Worm (Caenorhabditis elegans) whole organism, late embryonic: Measurements from ENCODE around the gene srh-24.

Source experiments
- Y22D7AL.16 ChIP-seq: sonication (generic microtip); optimal IDR thresholded peaks from 2 replicates; lab custom pipeline; 2016; ENCODE audit warnings: missing genetic modification characterization, missing compliant biosample characterization
- ceh-18 ChIP-seq: sonication (generic microtip); optimal IDR thresholded peaks from 2 replicates; lab custom pipeline; 2016; ENCODE audit warnings: missing genetic modification characterization, missing compliant biosample characterization
- elt-2 ChIP-seq: sonication (generic microtip); optimal IDR thresholded peaks from 2 replicates; lab custom pipeline; 2016; ENCODE audit warnings: missing genetic modification reagents, missing genetic modification characterization, missing compliant biosample characterization
- fkh-10 ChIP-seq: fragments of 150-350 bp; optimal IDR thresholded peaks from 2 replicates; lab custom pipeline; 2014; ENCODE audit warnings: missing biosample characterization, missing genetic modification reagents, missing genetic modification characterization
- fkh-6 ChIP-seq: sonication (generic microtip); optimal IDR thresholded peaks from 2 replicates; lab custom pipeline; 2016; ENCODE audit warnings: missing genetic modification characterization, missing compliant biosample characterization
- lin-11 ChIP-seq: fragments of 200-800 bp; sonication (Bioruptor generic); optimal IDR thresholded peaks from 2 replicates; lab custom pipeline; 2018; ENCODE audit warnings: mild to moderate bottlenecking, missing genetic modification characterization, missing compliant biosample characterization
- nhr-11 ChIP-seq: fragments of 150-350 bp; optimal IDR thresholded peaks from 2 replicates; lab custom pipeline; 2014; ENCODE audit warnings: missing biosample characterization, missing genetic modification characterization
- pha-4 ChIP-seq: fragments of 150-350 bp; optimal IDR thresholded peaks from 2 replicates; lab custom pipeline; 2018; ENCODE audit warnings: missing biosample characterization, missing genetic modification reagents, missing genetic modification characterization
- ztf-16 ChIP-seq: sonication (generic microtip); optimal IDR thresholded peaks from 2 replicates; lab custom pipeline; 2017; ENCODE audit warnings: missing genetic modification characterization, missing compliant biosample characterization

ce11 chrV:13953191-13953590 is 7.6 kb downstream of the srh-24 start, which contains the start of gene R10D12.8:
- TF ChIP-seq Y22D7AL.16 (tag; lab: Kevin White, UChicago) (no peak), fkh-6 (tag; lab: Kevin White, UChicago) (no peak), pha-4 (tag; lab: Kevin White, UChicago) (no peak), elt-2 (tag; lab: Kevin White, UChicago) (no peak), lin-11 (tag; lab: Kevin White, UChicago) (no peak), ceh-18 (tag; lab: Kevin White, UChicago) (no peak), ztf-16 (tag; lab: Kevin White, UChicago) (no peak), fkh-10 (GFP tag; lab: Kevin White, UChicago) (no peak), nhr-11 (tag; lab: Kevin White, UChicago) (no peak)
